Worm (Caenorhabditis elegans) whole organism, L3 larva: ENCODE measurements around the gene ctsa-3.2.

ENCODE experiments used
- fkh-10 ChIP-seq: sonication (generic microtip); optimal IDR thresholded peaks from 2 replicates; lab custom pipeline; 2017; ENCODE audit warnings: missing biosample characterization, missing genetic modification reagents, missing genetic modification characterization
- hmg-11 ChIP-seq: sonication (generic microtip); optimal IDR thresholded peaks from 2 replicates; lab custom pipeline; 2016; ENCODE audit warnings: missing genetic modification characterization, missing compliant biosample characterization
- jun-1 ChIP-seq: fragments of 150-350 bp; optimal IDR thresholded peaks from 2 replicates; lab custom pipeline; 2014; ENCODE audit warnings: missing biosample characterization, missing genetic modification reagents, missing genetic modification characterization
- nhr-237 ChIP-seq: fragments of 150-350 bp; optimal IDR thresholded peaks from 2 replicates; lab custom pipeline; 2014; ENCODE audit warnings: missing biosample characterization, missing genetic modification characterization
- unc-62 ChIP-seq: fragments of 150-350 bp; sonication (generic microtip); optimal IDR thresholded peaks from 4 replicates; lab custom pipeline; 2014; ENCODE audit warnings: missing biosample characterization, missing genetic modification reagents, missing genetic modification characterization

DNA sequence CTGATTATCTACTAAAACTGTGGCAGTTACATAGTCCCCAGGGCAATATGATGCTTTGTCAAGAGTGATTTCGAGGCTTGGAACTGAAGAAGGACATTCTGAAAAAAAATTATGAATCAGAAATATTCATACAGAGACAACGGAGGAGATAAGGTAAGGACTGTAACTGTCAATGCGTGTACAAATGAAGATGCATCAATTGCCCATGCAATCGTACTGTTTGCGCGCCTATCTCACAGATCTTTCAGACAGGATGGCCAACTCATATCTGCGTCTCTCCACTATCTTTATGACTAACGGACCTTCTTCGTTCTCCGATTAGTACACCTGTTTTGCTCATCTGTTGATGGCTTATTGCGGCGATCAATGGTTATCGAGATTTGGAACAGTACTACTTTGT lies 34.7 kb upstream of the ctsa-3.2 start, which contains the start of gene ZK938.11:
- TF ChIP-seq unc-62 (GFP tag; lab: Kevin White, UChicago) (no peak), jun-1 (tag; lab: Kevin White, UChicago) (no peak), fkh-10 (GFP tag; lab: Kevin White, UChicago) (no peak), hmg-11 (tag; lab: Kevin White, UChicago) (no peak), nhr-237 (tag; lab: Kevin White, UChicago) (no peak)
